Worm (Caenorhabditis elegans) whole organism, young adult: Measurements from ENCODE around the gene fmil-1.

Source experiments
- B0336.3 ChIP-seq: fragments of 200-800 bp; sonication (Bioruptor generic); IDR thresholded peaks from 2 replicates; pipeline ENCODE4 v1.3.6; 2022; ENCODE audit warnings: missing genetic modification characterization, missing compliant biosample characterization
- F22D6.2 ChIP-seq: sonication (generic microtip); optimal IDR thresholded peaks from 2 replicates; lab custom pipeline; 2016; ENCODE audit warnings: mild to moderate bottlenecking, missing genetic modification characterization, missing compliant biosample characterization
- F37B4.10 ChIP-seq: fragments of 200-800 bp; sonication (Bioruptor generic); IDR thresholded peaks from 2 replicates; pipeline ENCODE4 v1.3.6; 2022; ENCODE audit warnings: missing genetic modification characterization, missing compliant biosample characterization
- F57C9.4 ChIP-seq: sonication (generic microtip); optimal IDR thresholded peaks from 2 replicates; lab custom pipeline; 2017; ENCODE audit warnings: mild to moderate bottlenecking, missing genetic modification characterization, missing compliant biosample characterization
- K11D2.4 ChIP-seq: fragments of 200-800 bp; sonication (Bioruptor generic); IDR thresholded peaks from 2 replicates; pipeline ENCODE4 v1.3.6; 2022; ENCODE audit warnings: missing genetic modification reagents, missing genetic modification characterization, missing compliant biosample characterization
- T07F8.4 ChIP-seq: sonication (generic microtip); optimal IDR thresholded peaks from 2 replicates; lab custom pipeline; 2016; ENCODE audit warnings: mild to moderate bottlenecking, missing genetic modification characterization, moderate library complexity, missing compliant biosample characterization
- Y53G8AR.9 ChIP-seq: fragments of 200-800 bp; sonication (Bioruptor generic); conservative IDR thresholded peaks from 2 replicates; pipeline ENCODE4 v1.3.6; 2022; ENCODE audit warnings: missing genetic modification reagents, missing genetic modification characterization, missing compliant biosample characterization
- Y95B8A.8 ChIP-seq: fragments of 200-800 bp; sonication (Bioruptor generic); IDR thresholded peaks from 2 replicates; pipeline ENCODE4 v1.3.6; 2022; ENCODE audit warnings: missing genetic modification reagents, missing genetic modification characterization, missing compliant biosample characterization
- ama-1 ChIP-seq, 3 experiments: fragments of 150-350 bp in 1 of 3; sonication (generic microtip) in 2 of 3; optimal IDR thresholded peaks; 2 replicates each; lab custom pipeline; 2014 to 2018; ENCODE audit warnings: missing biosample characterization in 2 of 3, missing genetic modification characterization in 2 of 3, missing genetic modification reagents in 2 of 3
- attf-3 ChIP-seq: fragments of 200-800 bp; sonication (Bioruptor generic); conservative IDR thresholded peaks from 2 replicates; pipeline ENCODE4 v1.3.6; 2022; ENCODE audit warnings: missing genetic modification reagents, missing genetic modification characterization, missing compliant biosample characterization
- ccch-3 ChIP-seq: fragments of 200-800 bp; sonication (Bioruptor generic); optimal IDR thresholded peaks from 2 replicates; lab custom pipeline; 2018; ENCODE audit warnings: mild to moderate bottlenecking, missing genetic modification characterization, missing compliant biosample characterization
- cebp-1 ChIP-seq, 2 experiments: fragments of 200-800 bp in 1 of 2; sonication (Bioruptor generic) in 1 of 2; sonication (generic microtip) in 1 of 2; IDR thresholded peaks in 1 of 2; optimal IDR thresholded peaks in 1 of 2; 2 replicates each; pipeline versions ENCODE4 v1.3.6 to Lab custom; 2017 to 2022; ENCODE audit warnings: missing compliant biosample characterization in 2 of 2, missing genetic modification characterization in 2 of 2, mild to moderate bottlenecking in 1 of 2, missing genetic modification reagents in 1 of 2, moderate library complexity in 1 of 2
- cebp-2 ChIP-seq: fragments of 200-800 bp; sonication (Bioruptor generic); IDR thresholded peaks from 2 replicates; pipeline ENCODE4 v1.3.6; 2022; ENCODE audit warnings: missing genetic modification characterization, missing compliant biosample characterization
- ceh-58 ChIP-seq: fragments of 200-800 bp; sonication (Bioruptor generic); IDR thresholded peaks from 2 replicates; pipeline ENCODE4 v1.3.6; 2022; ENCODE audit warnings: missing genetic modification characterization, missing compliant biosample characterization
- dox-1 ChIP-seq: fragments of 200-800 bp; sonication (Bioruptor generic); IDR thresholded peaks from 2 replicates; pipeline ENCODE4 v1.3.6; 2022; ENCODE audit warnings: missing genetic modification reagents, missing genetic modification characterization, missing compliant biosample characterization
- dpl-1 ChIP-seq: fragments of 150-350 bp; optimal IDR thresholded peaks from 2 replicates; lab custom pipeline; 2014; ENCODE audit warnings: missing biosample characterization, missing genetic modification reagents, missing genetic modification characterization
- egl-44 ChIP-seq: fragments of 200-800 bp; sonication (Bioruptor generic); IDR thresholded peaks from 2 replicates; pipeline ENCODE4 v1.3.6; 2022; ENCODE audit warnings: missing genetic modification reagents, missing genetic modification characterization, missing compliant biosample characterization
- egrh-3 ChIP-seq: fragments of 200-800 bp; sonication (Bioruptor generic); IDR thresholded peaks from 2 replicates; pipeline ENCODE4 v1.3.6; 2022; ENCODE audit warnings: missing genetic modification reagents, missing genetic modification characterization, missing compliant biosample characterization
- ets-4 ChIP-seq: fragments of 200-800 bp; sonication (Bioruptor generic); optimal IDR thresholded peaks from 2 replicates; lab custom pipeline; 2018; ENCODE audit warnings: mild to moderate bottlenecking, missing genetic modification characterization, missing compliant biosample characterization
- him-1 ChIP-seq: sonication (generic microtip); optimal IDR thresholded peaks from 2 replicates; lab custom pipeline; 2016; ENCODE audit warnings: missing genotype, missing genetic modification reagents, missing genetic modification characterization, missing compliant biosample characterization
- hlh-26 ChIP-seq: fragments of 200-800 bp; sonication (Bioruptor generic); conservative IDR thresholded peaks from 2 replicates; pipeline ENCODE4 v1.3.6; 2022; ENCODE audit warnings: missing genetic modification reagents, missing genetic modification characterization, missing compliant biosample characterization
- hmg-20 ChIP-seq: fragments of 200-800 bp; sonication (Bioruptor generic); IDR thresholded peaks from 2 replicates; pipeline ENCODE4 v1.3.6; 2022; ENCODE audit warnings: missing genetic modification reagents, missing genetic modification characterization, missing compliant biosample characterization
- hsf-1 ChIP-seq: fragments of 200-800 bp; sonication (Bioruptor generic); IDR thresholded peaks from 2 replicates; pipeline ENCODE4 v1.3.6; 2022; ENCODE audit warnings: missing genetic modification reagents, missing genetic modification characterization, missing compliant biosample characterization
- lin-35 ChIP-seq, 3 experiments: fragments of 150-350 bp in 2 of 3; sonication (generic microtip) in 1 of 3; optimal IDR thresholded peaks; 2 replicates each; lab custom pipeline; 2014 to 2018; ENCODE audit warnings: missing biosample characterization in 3 of 3, missing genetic modification characterization in 3 of 3, missing genetic modification reagents in 3 of 3
- lin-54 ChIP-seq: fragments of 200-800 bp; sonication (Bioruptor generic); optimal IDR thresholded peaks from 2 replicates; lab custom pipeline; 2018; ENCODE audit warnings: mild to moderate bottlenecking, missing genetic modification characterization, missing compliant biosample characterization
- madf-6 ChIP-seq: fragments of 200-800 bp; sonication (Bioruptor generic); IDR thresholded peaks from 2 replicates; pipeline ENCODE4 v1.3.6; 2022; ENCODE audit warnings: missing genetic modification reagents, missing genetic modification characterization, missing compliant biosample characterization
- madf-8 ChIP-seq: fragments of 200-800 bp; sonication (Bioruptor generic); conservative IDR thresholded peaks from 2 replicates; pipeline ENCODE4 v1.3.6; 2022; ENCODE audit warnings: missing genetic modification reagents, missing genetic modification characterization, missing compliant biosample characterization
- mcd-1 ChIP-seq: fragments of 200-800 bp; sonication (Bioruptor generic); IDR thresholded peaks from 2 replicates; pipeline ENCODE4 v1.3.6; 2022; ENCODE audit warnings: missing genetic modification reagents, missing genetic modification characterization, missing compliant biosample characterization
- nfyb-1 ChIP-seq: fragments of 200-800 bp; sonication (Bioruptor generic); IDR thresholded peaks from 2 replicates; pipeline ENCODE4 v1.3.6; 2022; ENCODE audit warnings: missing genetic modification reagents, missing genetic modification characterization, missing compliant biosample characterization
- repo-1 ChIP-seq: sonication (generic microtip); optimal IDR thresholded peaks from 2 replicates; lab custom pipeline; 2017; ENCODE audit warnings: mild to moderate bottlenecking, missing genetic modification characterization, missing compliant biosample characterization
- sdz-38 ChIP-seq: sonication (generic microtip); optimal IDR thresholded peaks from 2 replicates; lab custom pipeline; 2016; ENCODE audit warnings: missing genotype, missing genetic modification characterization, missing compliant biosample characterization
- somi-1 ChIP-seq: fragments of 200-800 bp; sonication (Bioruptor generic); optimal IDR thresholded peaks from 2 replicates; lab custom pipeline; 2018; ENCODE audit warnings: mild to moderate bottlenecking, missing genetic modification characterization, missing compliant biosample characterization
- sptf-2 ChIP-seq: fragments of 200-800 bp; sonication (Bioruptor generic); optimal IDR thresholded peaks from 2 replicates; lab custom pipeline; 2018; ENCODE audit warnings: mild to moderate bottlenecking, missing genetic modification characterization, missing compliant biosample characterization
- zfh-2 ChIP-seq: fragments of 200-800 bp; sonication (Bioruptor generic); conservative IDR thresholded peaks from 2 replicates; pipeline ENCODE4 v1.3.6; 2022; ENCODE audit warnings: missing genetic modification reagents, missing genetic modification characterization, missing compliant biosample characterization
- ztf-22 ChIP-seq: fragments of 200-800 bp; sonication (Bioruptor generic); optimal IDR thresholded peaks from 2 replicates; lab custom pipeline; 2018; ENCODE audit warnings: mild to moderate bottlenecking, missing genetic modification characterization, moderate library complexity, missing compliant biosample characterization
- ztf-26 ChIP-seq: sonication (generic microtip); optimal IDR thresholded peaks from 2 replicates; lab custom pipeline; 2017; ENCODE audit warnings: missing genetic modification characterization, missing compliant biosample characterization

Gene fmil-1

DNA sequence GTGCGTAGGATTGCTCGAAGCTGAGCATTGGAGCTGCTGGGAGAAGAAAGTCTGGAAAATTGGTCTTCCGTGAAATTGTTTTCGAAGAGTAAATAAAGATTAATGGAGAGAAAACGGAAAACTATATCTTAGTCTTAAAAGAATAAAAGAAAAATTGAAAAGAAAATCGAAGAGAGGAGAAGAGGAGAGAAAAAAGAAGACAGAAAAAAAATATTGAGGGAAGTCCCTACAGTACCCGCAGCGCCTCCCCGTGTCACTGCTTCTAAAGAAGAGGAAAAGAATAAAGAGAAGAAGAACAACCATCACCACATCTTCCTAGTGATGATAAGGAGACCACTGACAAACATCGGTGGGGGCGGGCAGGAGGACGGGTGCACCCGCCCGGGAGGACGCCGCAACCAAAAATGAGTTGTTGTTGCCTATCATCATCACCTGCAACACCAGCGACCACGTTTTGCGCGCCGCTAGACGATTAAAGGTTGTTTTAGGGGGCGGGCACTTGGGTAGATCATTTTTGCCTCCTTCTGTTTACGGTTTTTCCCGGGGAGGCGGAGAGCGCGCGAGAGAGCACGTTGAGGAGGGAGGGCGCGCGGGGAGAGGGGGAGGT lies 19.8 kb downstream of the fmil-1 start, which contains the start of gene CC8.2 (continued):
- TF ChIP-seq nfyb-1 = peak; percentile 64
- TF ChIP-seq ama-1 (optimal IDR thresholded peaks at IDR 0.05; lab: Kevin White, UChicago) = no peak
- TF ChIP-seq ama-1 (GFP tag; optimal IDR thresholded peaks at IDR 0.05; lab: Kevin White, UChicago) = no peak
- TF ChIP-seq Y95B8A.8 (GFP tag; lab: Robert Waterston, UW) = 0 out of 2 replicates have a peak, but pooled peaks have one; percentile 15
- TF ChIP-seq ccch-3 (GFP tag; lab: Kevin White, UChicago) = no peak
- TF ChIP-seq T07F8.4 (tag; lab: Kevin White, UChicago) = no peak
- peak; percentile 43 for TF ChIP-seq somi-1 (GFP tag; lab: Kevin White, UChicago)

DNA sequence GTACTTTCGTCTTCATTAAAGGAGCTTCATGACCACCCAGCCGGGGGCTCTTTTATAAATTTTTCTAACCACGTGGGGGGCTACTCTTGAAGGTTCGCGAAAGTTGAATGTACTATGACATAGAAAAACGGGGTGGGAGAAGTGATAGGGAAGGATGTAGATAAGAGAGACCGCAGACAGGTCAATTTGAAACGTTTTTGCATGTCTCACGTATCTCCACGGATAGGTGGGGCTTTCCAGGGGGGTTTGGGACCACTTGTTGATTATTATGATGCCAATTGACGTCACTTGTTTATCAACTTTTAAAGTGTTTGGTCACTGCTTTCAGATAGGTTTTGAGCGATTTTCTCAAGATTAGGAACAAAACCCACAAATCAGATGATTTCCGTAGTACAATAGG lies 21.0 kb downstream of the fmil-1 start:
- TF ChIP-seq hlh-26 (no peak), ets-4 (GFP tag; lab: Kevin White, UChicago) (no peak), dpl-1 (GFP tag; lab: Kevin White, UChicago) (no peak), sptf-2 (GFP tag; lab: Kevin White, UChicago) (no peak), ccch-3 (GFP tag; lab: Kevin White, UChicago) (no peak), F37B4.10 (GFP tag; lab: Robert Waterston, UW) (no peak), attf-3 (GFP tag; lab: Robert Waterston, UW) (no peak), ztf-26 (peak; percentile 50), F22D6.2 (tag; lab: Kevin White, UChicago) (no peak), madf-8 (GFP tag; lab: Robert Waterston, UW) (no peak), ceh-58 (GFP tag; lab: Robert Waterston, UW) (no peak), hmg-20 (GFP tag; lab: Robert Waterston, UW) (no peak), Y53G8AR.9 (GFP tag; lab: Robert Waterston, UW) (no peak), ztf-22 (GFP tag; lab: Kevin White, UChicago) (no peak), madf-6 (GFP tag; lab: Robert Waterston, UW) (no peak), K11D2.4 (peak; percentile 44; the same call in 1 of the 2 replicates), zfh-2 (GFP tag; lab: Robert Waterston, UW) (no peak), cebp-1 (GFP tag; IDR thresholded peaks at IDR 0.05; lab: Robert Waterston, UW) (no peak), cebp-1 (tag; optimal IDR thresholded peaks at IDR 0.05; lab: Kevin White, UChicago) (peak; percentile 20), F57C9.4 (tag; lab: Kevin White, UChicago) (no peak), hsf-1 (GFP tag; lab: Robert Waterston, UW) (peak; percentile 31; the same call in 1 of the 2 replicates), sdz-38 (tag; lab: Kevin White, UChicago) (no peak), lin-35 (GFP tag; optimal IDR thresholded peaks at IDR 0.05; lab: Kevin White, UChicago) (no peak)

DNA sequence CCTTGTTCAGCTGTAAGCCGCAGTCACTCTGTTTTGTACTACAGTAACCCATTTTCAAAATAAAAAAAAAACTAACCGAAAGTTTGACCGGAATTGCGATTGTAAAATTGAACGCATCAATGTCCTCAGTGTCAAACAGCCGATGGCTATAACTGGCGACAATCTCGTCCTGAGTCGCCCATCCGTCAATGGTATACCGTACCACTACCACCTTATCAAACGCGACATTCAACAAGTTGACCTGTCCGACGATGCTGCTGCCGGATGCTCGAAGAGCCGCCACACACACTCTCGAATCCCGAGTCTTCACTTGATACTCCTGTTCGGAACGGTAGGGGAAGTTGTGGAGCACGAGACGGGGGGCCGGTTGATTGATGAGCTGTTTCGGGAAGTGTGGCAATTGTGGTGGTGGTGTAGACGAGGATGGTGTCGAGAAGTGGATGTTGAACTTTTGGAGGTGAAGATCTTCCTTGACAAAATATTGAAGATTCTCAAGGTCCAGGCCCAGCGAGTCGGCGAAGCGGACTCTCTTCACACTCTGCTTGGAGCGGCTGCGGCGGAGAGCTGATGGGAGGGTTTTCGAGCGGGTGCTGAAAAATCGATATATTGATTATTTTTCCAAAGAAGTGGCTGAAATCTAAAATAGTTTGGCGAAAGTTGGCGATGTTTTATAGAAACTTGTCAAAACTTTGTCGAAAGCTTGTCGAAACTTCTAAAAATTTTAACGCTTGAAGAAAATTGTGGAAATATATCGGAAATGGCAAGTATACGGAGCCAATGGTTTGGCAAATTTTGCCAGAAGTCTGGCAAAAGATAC lies 22.0 kb downstream of the fmil-1 start:
- no peak for TF ChIP-seq repo-1
- TF ChIP-seq zfh-2 (GFP tag; lab: Robert Waterston, UW) = peak; percentile 70

DNA sequence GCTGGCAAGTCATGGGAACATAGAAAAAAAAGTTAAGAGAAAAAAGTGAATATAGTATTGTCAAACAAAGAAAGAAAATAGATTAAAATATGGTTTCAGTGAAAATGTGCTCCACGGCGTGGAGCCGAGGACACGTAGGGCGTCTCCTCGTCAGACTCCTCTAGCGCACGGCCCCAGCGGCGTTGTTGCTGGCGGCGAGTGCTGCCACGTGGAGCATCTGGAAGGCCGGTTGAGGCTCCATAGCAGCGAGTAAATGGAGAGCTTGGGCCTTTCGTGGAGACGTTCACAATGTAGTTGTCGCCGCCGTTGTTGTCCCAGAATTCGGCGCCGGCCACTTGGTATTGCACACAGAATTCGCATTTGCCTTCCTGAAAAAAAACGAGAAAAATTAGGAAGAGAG lies 23.0 kb downstream of the fmil-1 start:
- TF ChIP-seq mcd-1 (GFP tag; lab: Robert Waterston, UW) = peak; percentile 22; the same call in 1 of the 2 replicates
- 0 out of 2 replicates have a peak, but pooled peaks have one; percentile 24 for TF ChIP-seq cebp-2 (GFP tag; lab: Robert Waterston, UW)
- TF ChIP-seq lin-54 (GFP tag; lab: Kevin White, UChicago) = no peak
- TF ChIP-seq B0336.3 (GFP tag; lab: Robert Waterston, UW) = no peak
- TF ChIP-seq egrh-3 (GFP tag; lab: Robert Waterston, UW) = peak; percentile 24; the same call in 1 of the 2 replicates
- TF ChIP-seq egl-44 = 0 out of 2 replicates have a peak, but pooled peaks have one; percentile 15
- TF ChIP-seq sptf-2 (GFP tag; lab: Kevin White, UChicago) = peak; percentile 48
- no peak for TF ChIP-seq him-1 (tag; lab: Kevin White, UChicago)
- peak; percentile 59; the same call in 1 of the 2 replicates for TF ChIP-seq dox-1 (GFP tag; lab: Robert Waterston, UW)
- TF ChIP-seq zfh-2 (GFP tag; lab: Robert Waterston, UW) = peak; percentile 89
